Fruit fly (Drosophila melanogaster) whole organism, wandering third instar larva: ENCODE results near the gene CG12105.

Source experiments
- HLH106 ChIP-seq: fragments of 200-800 bp; optimal IDR thresholded peaks from 3 replicates; lab custom pipeline; 2019; ENCODE audit warnings: missing biosample characterization, mild to moderate bottlenecking, missing genetic modification characterization, moderate library complexity
- foxo ChIP-seq, 2 experiments: fragments of 200-800 bp; sonication (Bioruptor generic); optimal IDR thresholded peaks; 2 replicates in 1 of 2; 3 replicates in 1 of 2; lab custom pipeline; 2016 to 2017; ENCODE audit warnings: missing biosample characterization in 2 of 2, missing genetic modification characterization in 2 of 2
- usp ChIP-seq: fragments of >200 bp; optimal IDR thresholded peaks from 2 replicates; lab custom pipeline; 2017; ENCODE audit warnings: missing biosample characterization, missing genetic modification characterization

DNA sequence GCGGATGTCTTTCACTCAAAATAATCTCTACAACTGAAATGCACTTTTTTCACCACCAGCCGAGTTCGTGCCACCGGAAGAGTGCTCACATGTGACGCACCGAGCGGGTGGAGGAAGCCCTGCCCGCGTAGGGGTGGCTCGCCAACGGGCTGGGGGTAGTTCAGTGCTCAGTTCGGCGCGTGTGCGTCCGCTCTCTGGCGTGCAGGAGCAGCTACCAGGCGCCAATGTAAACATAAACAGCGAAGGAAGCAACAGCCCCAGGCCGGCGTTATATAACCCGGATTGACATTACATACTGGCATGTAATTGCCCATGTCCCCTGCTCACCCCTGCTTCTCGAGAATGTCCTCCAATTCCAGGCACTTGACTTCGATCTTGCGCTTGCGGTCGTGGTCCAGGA, 48.6 kb upstream of the CG12105 start:
- no peak for TF ChIP-seq foxo (GFP tag; optimal IDR thresholded peaks at IDR 0.05; lab: Kevin White, UChicago)
- TF ChIP-seq usp: no peak
- TF ChIP-seq HLH106 (tag; lab: Kevin White, UChicago): no peak
